Fruit fly (Drosophila melanogaster) whole organism: ENCODE results near the gene Jhbp7.

ENCODE experiments used
- CG8478 ChIP-seq: fragments of >200 bp; optimal IDR thresholded peaks from 2 replicates; lab custom pipeline; 2018; ENCODE audit warnings: inconsistent platforms
- Dll ChIP-seq: fragments of >200 bp; optimal IDR thresholded peaks from 2 replicates; lab custom pipeline; 2017
- EcR ChIP-seq, 2 experiments: fragments of >200 bp; optimal IDR thresholded peaks; 2 replicates each; lab custom pipeline; 2017; ENCODE audit warnings: missing biosample characterization in 2 of 2, missing genetic modification characterization in 2 of 2, missing genetic modification reagents in 2 of 2
- pan ChIP-seq: fragments of >200 bp; optimal IDR thresholded peaks from 2 replicates; lab custom pipeline; 2017
- psq ChIP-seq: fragments of >200 bp; optimal IDR thresholded peaks from 2 replicates; lab custom pipeline; 2017
- usp ChIP-seq: fragments of >200 bp; optimal IDR thresholded peaks from 2 replicates; lab custom pipeline; 2017; ENCODE audit warnings: missing biosample characterization, missing genetic modification characterization, mixed read lengths

The Jhbp7 gene

DNA sequence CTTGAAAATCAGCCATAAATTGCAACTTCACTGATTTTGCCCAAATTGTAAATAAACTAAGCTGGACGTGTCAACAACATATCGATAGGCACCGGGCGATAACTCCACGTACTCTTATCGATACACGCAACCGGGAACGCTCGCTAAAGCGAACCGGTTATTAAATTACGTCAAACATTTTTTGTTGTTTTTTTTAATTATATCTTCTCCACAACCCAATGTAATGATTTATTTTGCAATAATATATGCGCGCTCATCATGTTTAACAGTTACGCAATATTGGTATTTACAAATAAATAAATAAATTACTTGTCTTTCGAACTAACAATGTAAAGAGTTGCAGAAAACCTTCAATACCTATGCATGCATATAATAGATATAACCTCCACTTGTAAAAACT is 22.3 kb upstream of the Jhbp7 start, which contains the start of gene Saysd1:
TSS of gene Saysd1 (minus strand) at position 66 of the 400 bp plus-strand sequence.
- TF ChIP-seq pan (lab: Kevin White, UChicago) (no peak), usp (GFP tag; lab: Kevin White, UChicago) (no peak), EcR (GFP tag; optimal IDR thresholded peaks at IDR 0.05; lab: Kevin White, UChicago) (no peak), psq (lab: Kevin White, UChicago) (no peak), Dll (lab: Kevin White, UChicago) (no peak), CG8478 (lab: Kevin White, UChicago) (no peak)

DNA sequence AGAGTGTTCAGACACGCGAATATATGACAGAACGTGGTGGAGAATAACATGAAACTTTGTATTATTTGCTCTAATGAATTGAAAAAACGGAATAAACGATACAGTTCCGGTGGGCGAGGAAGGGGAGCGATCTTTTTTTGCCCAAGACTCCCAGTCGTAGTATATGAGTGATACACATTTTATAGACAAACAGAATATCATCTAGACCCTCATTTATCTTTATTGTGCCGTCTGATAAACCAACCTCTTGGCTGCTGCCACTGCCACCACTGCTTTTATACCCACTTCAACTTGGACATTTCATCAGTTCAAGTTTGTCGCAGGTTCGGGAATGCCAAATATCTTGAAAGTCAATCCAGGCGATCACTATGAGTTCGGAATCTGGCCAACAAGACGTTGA is 21.4 kb upstream of the Jhbp7 start, which contains the start of gene CG31106:
TSS of gene CG31106 (plus strand) at position 301 of the 400 bp plus-strand sequence.
- TF ChIP-seq pan (lab: Kevin White, UChicago): no peak
- TF ChIP-seq Dll (lab: Kevin White, UChicago): no peak
- no peak for TF ChIP-seq CG8478 (lab: Kevin White, UChicago)
- no peak for TF ChIP-seq psq (lab: Kevin White, UChicago)
- no peak for TF ChIP-seq EcR (GFP tag; optimal IDR thresholded peaks at IDR 0.05; lab: Kevin White, UChicago)
- TF ChIP-seq usp (GFP tag; lab: Kevin White, UChicago): no peak

DNA sequence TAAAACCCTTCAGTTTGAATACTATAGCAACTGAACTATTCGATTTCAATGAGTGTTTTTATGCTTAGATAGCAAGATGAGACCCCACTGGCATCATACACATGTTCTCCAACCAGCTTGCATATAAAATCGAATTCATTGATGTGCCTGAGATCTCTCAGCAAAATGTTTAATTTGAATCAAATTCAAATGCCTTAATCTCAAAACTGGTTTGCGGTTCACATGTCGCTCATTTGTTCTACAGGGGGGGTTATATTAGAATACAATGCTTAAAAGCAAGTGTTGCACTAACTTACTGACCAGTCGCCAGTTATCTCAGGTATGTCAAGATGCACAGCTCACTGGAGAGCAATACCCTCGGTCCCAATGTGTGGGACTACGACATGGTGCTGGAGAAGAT is 18.4 kb upstream of the Jhbp7 start, which contains the start of gene CG31103:
TSS of gene CG31103 (plus strand) at position 301 of the 400 bp plus-strand sequence.
- TF ChIP-seq CG8478 (lab: Kevin White, UChicago): no peak
- TF ChIP-seq pan (lab: Kevin White, UChicago): no peak
- no peak for TF ChIP-seq EcR (GFP tag; optimal IDR thresholded peaks at IDR 0.05; lab: Kevin White, UChicago)
- TF ChIP-seq usp (GFP tag; lab: Kevin White, UChicago): no peak
- TF ChIP-seq psq (lab: Kevin White, UChicago): no peak
- no peak for TF ChIP-seq Dll (lab: Kevin White, UChicago)

DNA sequence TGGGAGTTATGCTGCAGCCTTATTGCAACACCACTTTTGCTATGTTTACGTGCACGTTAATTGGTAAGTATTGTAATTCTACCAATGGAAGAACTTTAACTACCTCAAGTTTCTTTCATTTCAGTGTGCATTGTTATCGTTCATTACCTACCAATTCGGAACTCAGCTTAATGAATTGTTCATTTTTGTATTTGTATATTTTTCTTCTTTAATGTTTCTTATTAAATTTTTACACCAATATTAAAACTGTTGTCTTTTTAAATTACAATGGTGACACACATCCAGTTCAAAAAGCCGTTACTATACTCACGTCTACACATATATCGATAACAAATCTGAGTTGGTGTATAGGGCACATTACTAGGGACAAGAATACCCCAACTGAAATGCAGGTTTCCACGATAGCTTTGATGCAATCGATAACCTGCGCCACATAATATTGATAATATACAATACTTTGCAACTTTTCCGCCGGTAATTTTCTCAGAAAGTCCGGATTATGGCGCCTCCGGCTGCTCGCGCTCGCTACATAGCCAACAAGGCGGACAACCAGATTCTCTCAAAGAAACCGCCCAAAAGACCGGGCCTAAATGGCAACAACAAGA is 16.1 kb upstream of the Jhbp7 start, which contains the start of gene Alg9:
TSS of gene Alg9 (plus strand) at position 387 of the 605 bp plus-strand sequence.
- TF ChIP-seq psq (lab: Kevin White, UChicago) (no peak), pan (lab: Kevin White, UChicago) (no peak), CG8478 (lab: Kevin White, UChicago) (no peak), Dll (lab: Kevin White, UChicago) (no peak), usp (GFP tag; lab: Kevin White, UChicago) (no peak), EcR (GFP tag; optimal IDR thresholded peaks at IDR 0.05; lab: Kevin White, UChicago) (no peak)

DNA sequence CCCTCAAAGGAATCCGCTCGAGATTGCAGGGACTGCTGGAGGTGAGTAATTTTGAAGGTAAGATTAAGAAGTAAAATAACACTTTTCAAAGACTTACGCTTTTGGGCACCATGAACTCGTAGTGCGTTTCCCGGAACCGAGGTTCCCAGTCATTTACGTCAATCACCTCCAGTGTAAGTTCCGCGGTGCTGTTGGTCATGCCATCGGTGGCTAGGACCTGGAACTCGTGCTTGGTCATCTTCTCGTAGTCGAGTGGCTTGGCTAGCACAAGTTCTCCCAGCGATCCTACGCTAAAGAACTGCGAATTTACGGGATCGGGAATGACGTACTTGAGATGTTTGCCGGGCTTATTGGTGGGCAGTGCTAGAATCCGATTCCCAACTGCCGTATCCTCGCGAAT is 11.9 kb upstream of the Jhbp7 start:
- TF ChIP-seq psq (lab: Kevin White, UChicago): no peak

DNA sequence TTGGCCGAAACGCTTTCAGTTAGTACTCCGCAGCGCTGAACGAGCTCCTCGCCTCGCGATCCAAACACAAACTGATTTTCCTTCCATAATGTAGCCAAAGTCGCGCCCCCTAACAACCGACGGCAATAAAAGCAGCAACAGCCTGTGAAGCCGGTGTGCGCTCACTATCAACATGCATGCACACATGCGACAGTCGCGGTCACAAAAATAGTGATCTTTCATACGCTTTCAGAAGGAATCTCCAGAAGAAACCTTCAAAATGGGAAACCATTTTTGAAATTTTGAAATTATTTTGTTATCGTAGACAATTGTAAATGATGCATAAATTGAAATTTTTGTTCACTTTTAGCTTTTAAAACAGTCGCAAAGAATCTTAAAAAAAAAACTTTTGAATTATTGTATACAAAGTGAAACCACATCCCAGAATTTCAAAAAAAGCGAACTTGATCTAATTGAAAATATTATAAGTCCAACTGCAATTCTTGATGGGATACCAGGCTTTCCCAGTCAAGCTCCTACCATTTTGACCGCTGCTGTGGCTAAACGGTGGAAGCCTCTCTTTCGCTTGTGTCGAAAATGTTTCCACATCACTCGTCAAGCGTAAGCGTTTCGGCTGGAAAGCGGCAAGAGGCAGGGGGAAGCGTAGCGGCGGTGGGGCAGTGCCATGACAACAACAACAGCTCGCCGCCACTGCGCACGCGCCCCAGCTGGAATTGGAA is 5.0 kb upstream of the Jhbp7 start, which contains the start of gene Cad96Cb:
TSS of gene Cad96Cb (minus strand) at position 51 of the 719 bp plus-strand sequence.
- TF ChIP-seq pan (lab: Kevin White, UChicago) (no peak), CG8478 (lab: Kevin White, UChicago) (no peak), psq (lab: Kevin White, UChicago) (no peak), usp (GFP tag; lab: Kevin White, UChicago) (no peak), Dll (lab: Kevin White, UChicago) (no peak), EcR (GFP tag; optimal IDR thresholded peaks at IDR 0.05; lab: Kevin White, UChicago) (no peak)

DNA sequence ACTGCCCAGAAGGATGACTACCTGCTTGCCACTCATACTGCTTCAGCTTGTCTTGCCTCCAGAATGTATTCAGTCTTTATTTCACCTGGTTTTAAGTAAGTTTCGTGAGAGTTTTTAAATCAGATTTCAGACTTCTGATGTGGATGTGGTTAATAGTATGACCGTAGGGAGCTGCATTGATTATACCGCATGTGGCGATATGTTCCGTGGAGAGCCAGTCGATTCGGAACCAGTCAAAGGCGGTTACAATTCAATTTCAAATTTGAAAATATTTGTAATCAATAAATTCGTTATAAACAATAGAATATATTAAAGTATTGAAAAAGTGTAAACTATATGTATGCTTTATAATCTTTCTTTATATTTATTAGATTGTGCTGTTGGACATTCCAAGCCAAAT is 2.1 kb upstream of the Jhbp7 start, which contains the start of gene Sil1:
TSS of gene Sil1 (minus strand) at position 168 of the 400 bp plus-strand sequence.
- TF ChIP-seq psq (lab: Kevin White, UChicago): no peak
- no peak for TF ChIP-seq usp (GFP tag; lab: Kevin White, UChicago)
- no peak for TF ChIP-seq CG8478 (lab: Kevin White, UChicago)
- no peak for TF ChIP-seq EcR (GFP tag; optimal IDR thresholded peaks at IDR 0.05; lab: Kevin White, UChicago)
- no peak for TF ChIP-seq Dll (lab: Kevin White, UChicago)
- TF ChIP-seq pan (lab: Kevin White, UChicago): no peak

DNA sequence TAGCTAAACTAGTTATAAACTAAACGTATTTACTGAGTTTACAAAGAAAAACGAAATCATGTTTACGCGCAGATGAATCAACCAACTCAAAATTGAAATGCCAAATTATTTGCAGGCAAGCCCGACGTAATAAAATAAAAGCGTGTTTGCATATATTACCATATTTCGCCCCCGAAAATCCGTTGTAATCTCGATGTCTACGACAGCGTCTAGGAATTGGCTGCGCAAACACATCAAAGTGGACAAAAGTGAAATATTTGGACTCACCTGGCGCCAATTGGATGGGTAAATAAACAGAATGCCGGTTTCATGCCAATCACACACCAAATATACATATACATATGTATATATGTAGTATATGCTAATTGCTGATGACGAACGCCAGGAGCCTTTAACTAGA is 1.3 kb upstream of the Jhbp7 start:
- TF ChIP-seq EcR (GFP tag; optimal IDR thresholded peaks at IDR 0.05; lab: Kevin White, UChicago): no peak
- no peak for TF ChIP-seq usp (GFP tag; lab: Kevin White, UChicago)
- TF ChIP-seq pan (lab: Kevin White, UChicago): no peak
- TF ChIP-seq CG8478 (lab: Kevin White, UChicago): no peak
- TF ChIP-seq psq (lab: Kevin White, UChicago): no peak
- no peak for TF ChIP-seq Dll (lab: Kevin White, UChicago)

DNA sequence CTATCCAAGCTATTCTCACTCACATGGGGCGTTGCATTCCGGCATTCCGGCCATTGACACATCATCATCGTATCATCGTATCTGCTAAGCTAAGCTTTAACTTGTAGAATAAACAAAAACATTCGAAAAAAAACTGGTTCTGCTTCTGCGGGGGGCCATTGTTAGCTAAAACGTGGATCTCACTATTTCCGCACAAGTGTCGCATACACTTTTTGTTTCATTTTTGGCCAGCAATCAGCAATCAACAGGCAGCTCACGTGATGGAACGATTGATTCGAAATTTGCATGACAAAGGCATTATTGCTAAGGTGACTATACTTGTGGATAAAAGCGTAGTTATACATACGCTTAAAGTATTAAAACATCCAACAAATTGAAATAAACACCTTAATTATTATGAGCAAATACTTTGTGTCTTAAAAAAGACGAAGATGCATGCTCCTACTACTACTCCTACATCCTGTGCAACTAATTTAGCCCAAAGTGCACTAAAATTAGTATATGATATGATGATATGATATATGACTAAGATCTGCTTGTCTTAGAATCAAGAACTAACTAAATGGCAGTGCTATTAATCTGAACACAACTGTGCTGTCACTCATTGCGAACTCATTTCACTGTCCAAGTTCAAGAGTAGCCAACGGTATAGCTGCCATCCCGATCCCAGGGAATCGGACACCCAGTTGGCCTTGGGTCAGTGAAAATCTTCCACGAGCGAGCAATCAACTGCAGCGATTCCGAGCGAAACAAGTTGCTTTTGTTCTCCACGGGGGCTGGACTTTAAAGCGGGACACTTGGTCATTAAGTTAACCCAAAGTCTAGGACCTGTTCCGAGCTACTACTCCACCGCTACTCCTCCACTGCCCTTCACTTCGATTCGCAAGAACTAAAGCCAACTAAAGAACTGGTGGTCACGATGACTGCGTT is 1.6 kb downstream of the Jhbp7 start:
- no peak for TF ChIP-seq usp (GFP tag; lab: Kevin White, UChicago)
- no peak for TF ChIP-seq EcR (GFP tag; optimal IDR thresholded peaks at IDR 0.05; lab: Kevin White, UChicago)
- no peak for TF ChIP-seq psq (lab: Kevin White, UChicago)
- no peak for TF ChIP-seq pan (lab: Kevin White, UChicago)
- no peak for TF ChIP-seq Dll (lab: Kevin White, UChicago)
- TF ChIP-seq CG8478 (lab: Kevin White, UChicago): no peak

DNA sequence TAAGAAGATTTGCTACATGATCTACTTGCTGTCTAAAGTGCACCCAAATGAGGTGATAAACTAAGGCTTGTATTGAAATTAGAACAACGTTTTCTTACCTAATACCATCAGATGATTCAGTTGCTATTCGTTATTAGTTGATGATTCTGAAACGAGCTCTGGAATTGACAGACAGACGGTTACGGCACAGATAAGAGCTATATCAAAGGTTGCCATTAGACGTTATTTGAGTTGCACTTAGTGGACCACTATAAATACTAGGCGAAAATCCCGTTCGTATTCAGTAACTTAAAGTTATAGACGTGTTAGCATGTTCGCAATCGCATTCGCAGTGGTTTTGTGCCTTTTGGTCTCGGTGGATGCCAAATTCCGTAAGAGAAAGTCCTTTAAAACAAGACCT is 2.5 kb downstream of the Jhbp7 start, which contains the start of gene to:
TSS of gene to (plus strand) at position 301 of the 400 bp plus-strand sequence.
- no peak for TF ChIP-seq usp (GFP tag; lab: Kevin White, UChicago)
- TF ChIP-seq CG8478 (lab: Kevin White, UChicago): no peak
- no peak for TF ChIP-seq Dll (lab: Kevin White, UChicago)
- no peak for TF ChIP-seq pan (lab: Kevin White, UChicago)
- TF ChIP-seq EcR (GFP tag; optimal IDR thresholded peaks at IDR 0.05; lab: Kevin White, UChicago): no peak
- TF ChIP-seq psq (lab: Kevin White, UChicago): no peak
